Worm (Caenorhabditis elegans) whole organism, L1 larva: ENCODE measurements around the gene ZK1240.2.

ENCODE experiments used
- blmp-1 ChIP-seq: fragments of 150-350 bp; optimal IDR thresholded peaks from 2 replicates; lab custom pipeline; 2014; ENCODE audit warnings: missing biosample characterization, missing genetic modification characterization
- ceh-82 ChIP-seq, 3 experiments: fragments of 150-350 bp in 1 of 3; sonication (generic microtip) in 2 of 3; optimal IDR thresholded peaks; 2 replicates each; lab custom pipeline; 2014 to 2017; ENCODE audit warnings: missing biosample characterization in 3 of 3, missing genetic modification characterization in 3 of 3
- egl-27 ChIP-seq, 2 experiments: fragments of 150-350 bp in 1 of 2; sonication (generic microtip); optimal IDR thresholded peaks; 3 replicates each; lab custom pipeline; 2017 to 2018; ENCODE audit warnings: missing biosample characterization in 2 of 2, missing genetic modification characterization in 2 of 2, missing genetic modification reagents in 2 of 2
- irx-1 ChIP-seq: sonication (generic microtip); optimal IDR thresholded peaks from 2 replicates; lab custom pipeline; 2016; ENCODE audit warnings: missing genetic modification characterization, missing compliant biosample characterization
- lin-13 ChIP-seq: fragments of 150-350 bp; optimal IDR thresholded peaks from 2 replicates; lab custom pipeline; 2014; ENCODE audit warnings: missing biosample characterization, missing genetic modification reagents, missing genetic modification characterization
- nhr-71 ChIP-seq: sonication (generic microtip); optimal IDR thresholded peaks from 2 replicates; lab custom pipeline; 2016; ENCODE audit warnings: mild to moderate bottlenecking, missing genetic modification characterization, moderate library complexity, missing compliant biosample characterization
- pqm-1 ChIP-seq: sonication (generic microtip); optimal IDR thresholded peaks from 3 replicates; lab custom pipeline; 2017; ENCODE audit warnings: missing biosample characterization, missing genetic modification characterization
- snpc-4 ChIP-seq: fragments of 150-350 bp; optimal IDR thresholded peaks from 2 replicates; lab custom pipeline; 2014; ENCODE audit warnings: missing biosample characterization, missing genetic modification characterization
- tbx-2 ChIP-seq: sonication (generic microtip); optimal IDR thresholded peaks from 2 replicates; lab custom pipeline; 2016; ENCODE audit warnings: missing genetic modification characterization, missing compliant biosample characterization

DNA sequence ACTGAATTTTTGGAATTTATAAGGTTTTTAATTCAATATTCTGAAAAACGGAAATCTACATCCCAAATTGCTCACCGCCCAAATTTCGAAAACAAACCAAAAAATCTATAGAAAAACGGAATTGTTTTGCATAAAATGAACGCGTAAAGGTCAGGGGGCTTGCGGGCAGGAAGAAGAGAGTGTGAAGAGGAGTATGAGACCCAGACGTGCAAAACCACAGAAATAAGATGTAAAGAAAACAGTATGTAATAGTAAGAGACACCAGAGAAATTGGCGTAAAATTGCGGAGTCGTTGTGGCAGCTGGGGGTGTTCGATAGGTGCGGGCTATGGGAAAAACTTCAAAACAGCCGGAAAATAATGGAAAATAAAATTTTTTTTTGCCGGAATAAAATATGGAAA lies 17.8 kb downstream of the ZK1240.2 start:
- no peak for TF ChIP-seq egl-27 (tag; optimal IDR thresholded peaks at IDR 0.05; lab: Kevin White, UChicago)
- no peak for TF ChIP-seq snpc-4 (tag; lab: Kevin White, UChicago)
- no peak for TF ChIP-seq blmp-1 (tag; lab: Kevin White, UChicago)
- no peak for TF ChIP-seq irx-1
- TF ChIP-seq pqm-1 (tag; lab: Kevin White, UChicago): no peak
- TF ChIP-seq ceh-82 (tag; optimal IDR thresholded peaks at IDR 0.05; lab: Kevin White, UChicago): no peak
- no peak for TF ChIP-seq nhr-71 (tag; lab: Kevin White, UChicago)
- TF ChIP-seq lin-13 (GFP tag; lab: Kevin White, UChicago): no peak
- no peak for TF ChIP-seq tbx-2 (tag; lab: Kevin White, UChicago)
